Worm (Caenorhabditis elegans): ENCODE results near the gene rab-21.

Gene rab-21

ce11 chrII:8740326-8740949 lies 25.6 kb upstream of the rab-21 start:
- TF ChIP-seq unc-130 (tag; optimal IDR thresholded peaks at IDR 0.05), result peak; percentile 23
- no peak for TF ChIP-seq nhr-12 (tag; optimal IDR thresholded peaks at IDR 0.05)
- no peak for TF ChIP-seq rnt-1 (tag; optimal IDR thresholded peaks at IDR 0.05)
- no peak for TF ChIP-seq lir-3 (tag; optimal IDR thresholded peaks at IDR 0.05; ENCODE audit: poor library complexity)
- TF ChIP-seq mef-2 (tag; optimal IDR thresholded peaks at IDR 0.05), result no peak
- no peak for TF ChIP-seq pax-3 (tag; optimal IDR thresholded peaks at IDR 0.05)
- no peak for TF ChIP-seq ceh-82 (tag; optimal IDR thresholded peaks at IDR 0.05)
- no peak for TF ChIP-seq irx-1 (tag; optimal IDR thresholded peaks at IDR 0.05)
- TF ChIP-seq snu-23 (GFP tag; optimal IDR thresholded peaks at IDR 0.05), result peak; percentile 70
- TF ChIP-seq xbp-1 (tag; optimal IDR thresholded peaks at IDR 0.05), result no peak
- no peak for TF ChIP-seq C04F5.9 (tag; optimal IDR thresholded peaks at IDR 0.05)
- peak; percentile 77 to 97 (median 95) for TF ChIP-seq elt-3 (tag; optimal IDR thresholded peaks at IDR 0.05)
- no peak for TF ChIP-seq pag-3 (tag; optimal IDR thresholded peaks at IDR 0.05; ENCODE audit: borderline replicate concordance, insufficient read depth)
- TF ChIP-seq nhr-237 (tag; optimal IDR thresholded peaks at IDR 0.05), result no peak
- TF ChIP-seq fkh-8 (tag; optimal IDR thresholded peaks at IDR 0.05), result no peak
- TF ChIP-seq C16A3.4 (tag; optimal IDR thresholded peaks at IDR 0.05), result peak; percentile 14
- no peak for TF ChIP-seq ceh-8 (GFP tag; optimal IDR thresholded peaks at IDR 0.05)
- TF ChIP-seq C34B4.2 (tag; optimal IDR thresholded peaks at IDR 0.05), result no peak
- TF ChIP-seq F16B12.6 (tag; optimal IDR thresholded peaks at IDR 0.05), result no peak
- no peak for TF ChIP-seq unc-86 (tag; optimal IDR thresholded peaks at IDR 0.05)
- TF ChIP-seq elt-2 (tag; optimal IDR thresholded peaks at IDR 0.05), result peak; percentile 93
- TF ChIP-seq swsn-7 (tag; optimal IDR thresholded peaks at IDR 0.05), result no peak
- no peak for TF ChIP-seq sup-37 (GFP tag; optimal IDR thresholded peaks at IDR 0.05)
- TF ChIP-seq sptf-1 (tag; optimal IDR thresholded peaks at IDR 0.05), result no peak
- TF ChIP-seq fkh-4 (tag; optimal IDR thresholded peaks at IDR 0.05; ENCODE audit: borderline replicate concordance), result no peak
- peak; percentile 74 for TF ChIP-seq nhr-90 (tag; optimal IDR thresholded peaks at IDR 0.05; ENCODE audit: poor library complexity)
- no peak for TF ChIP-seq dsc-1 (tag; optimal IDR thresholded peaks at IDR 0.05)
- TF ChIP-seq lin-15B (tag; optimal IDR thresholded peaks at IDR 0.05), result no peak
- TF ChIP-seq lin-13 (GFP tag; optimal IDR thresholded peaks at IDR 0.05), result no peak
- no peak for TF ChIP-seq zag-1 (tag; optimal IDR thresholded peaks at IDR 0.05)
- TF ChIP-seq hpl-2 (GFP tag; optimal IDR thresholded peaks at IDR 0.05), result no peak
- no peak for TF ChIP-seq ama-1 (optimal IDR thresholded peaks at IDR 0.05)
- no peak for TF ChIP-seq nhr-28 (tag; optimal IDR thresholded peaks at IDR 0.05)
- TF ChIP-seq isw-1 (GFP tag; IDR thresholded peaks at IDR 0.05), result no peak
- TF ChIP-seq nhr-84 (tag; optimal IDR thresholded peaks at IDR 0.05), result no peak
- no peak for TF ChIP-seq jun-1 (tag; optimal IDR thresholded peaks at IDR 0.05)
- TF ChIP-seq aly-2 (tag; optimal IDR thresholded peaks at IDR 0.05), result no peak
- TF ChIP-seq mdl-1 (tag; optimal IDR thresholded peaks at IDR 0.05), result peak in 1 of 2 experiments; percentile 63
- no peak for TF ChIP-seq nhr-76 (tag; optimal IDR thresholded peaks at IDR 0.05)
- peak; percentile 93 for TF ChIP-seq nhr-20 (tag; optimal IDR thresholded peaks at IDR 0.05)
- peak in 1 of 2 experiments; percentile 40 for TF ChIP-seq lin-35 (GFP tag; optimal IDR thresholded peaks at IDR 0.05)
- no peak for TF ChIP-seq ceh-88 (GFP tag; IDR thresholded peaks at IDR 0.05)
- TF ChIP-seq ztf-11 (tag; optimal IDR thresholded peaks at IDR 0.05), result no peak
- TF ChIP-seq fkh-10 (GFP tag; optimal IDR thresholded peaks at IDR 0.05), result no peak
- no peak for TF ChIP-seq ceh-90 (tag; optimal IDR thresholded peaks at IDR 0.05)
- TF ChIP-seq vab-15 (tag; optimal IDR thresholded peaks at IDR 0.05), result no peak
- no peak for TF ChIP-seq ztf-4 (tag; optimal IDR thresholded peaks at IDR 0.05)
- TF ChIP-seq nhr-71 (tag; optimal IDR thresholded peaks at IDR 0.05), result peak; percentile 83
- no peak for TF ChIP-seq ceh-63 (GFP tag; optimal IDR thresholded peaks at IDR 0.05)
- TF ChIP-seq efl-1 (optimal IDR thresholded peaks at IDR 0.05), result peak in 1 of 2 experiments; percentile 15
- peak in 1 of 2 experiments; percentile 89 for TF ChIP-seq efl-1 (GFP tag; optimal IDR thresholded peaks at IDR 0.05 in 1 of 2)
- TF ChIP-seq alr-1 (tag; optimal IDR thresholded peaks at IDR 0.05; ENCODE audit: borderline replicate concordance), result no peak
- no peak for TF ChIP-seq skn-1 (tag; optimal IDR thresholded peaks at IDR 0.05)

All from whole organism, L1 larva.